Worm (Caenorhabditis elegans) whole organism, L4 larva: ENCODE measurements around the gene Y102A11A.2.
"Not testable (repeated sequence)": the region's sequence is repeated elsewhere in the genome, so short reads cannot be mapped to it uniquely, and the experiment has no call there.

ENCODE experiments used
- fkh-10 ChIP-seq: fragments of 150-350 bp; optimal IDR thresholded peaks from 2 replicates; lab custom pipeline; 2014; ENCODE audit warnings: missing biosample characterization, missing genetic modification reagents, missing genetic modification characterization
- nhr-28 ChIP-seq: fragments of 150-350 bp; optimal IDR thresholded peaks from 2 replicates; lab custom pipeline; 2014; ENCODE audit warnings: missing biosample characterization, missing genetic modification characterization
- zag-1 ChIP-seq: fragments of 150-350 bp; optimal IDR thresholded peaks from 2 replicates; lab custom pipeline; 2014; ENCODE audit warnings: missing biosample characterization, missing genetic modification characterization

- not testable (repeated sequence) for TF ChIP-seq fkh-10 (GFP tag; lab: Kevin White, UChicago); nhr-28 (tag; lab: Kevin White, UChicago); zag-1 (tag; lab: Kevin White, UChicago)
Observed at ce11 chrX:2056875-2057274, 30.4 kb downstream of the Y102A11A.2 start.
